Worm (Caenorhabditis elegans): ENCODE results near the gene F31F4.17.

DNA sequence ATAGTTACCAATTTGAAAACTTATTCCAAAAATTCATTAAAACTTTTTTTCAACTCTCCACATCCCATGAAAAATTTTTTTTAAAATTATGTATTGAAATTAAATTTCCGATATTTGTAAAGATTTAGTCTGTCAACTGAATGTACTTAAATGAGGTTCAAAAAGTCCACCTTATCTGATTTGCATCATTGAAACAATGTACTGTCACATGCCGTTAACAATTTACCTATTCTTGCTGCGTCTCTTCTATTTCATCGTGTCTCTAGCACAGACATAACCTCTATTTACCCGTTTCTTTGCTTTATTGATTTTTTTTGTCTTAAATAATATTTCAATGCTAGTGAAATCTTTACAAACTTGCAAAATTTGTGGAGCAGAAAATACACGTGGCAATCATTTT, 49.9 kb downstream of the F31F4.17 start, which contains the start of gene nhr-90:
- TF ChIP-seq snpc-4 (tag; optimal IDR thresholded peaks at IDR 0.05) (no peak), dve-1 (tag; optimal IDR thresholded peaks at IDR 0.05; ENCODE audit: insufficient read depth) (no peak), madf-9 (GFP tag; conservative IDR thresholded peaks at IDR 0.05) (no peak), nhr-237 (tag; optimal IDR thresholded peaks at IDR 0.05) (no peak)

Measured in whole organism, L4 larva.